Worm (Caenorhabditis elegans) whole organism, L1 larva: Measurements from ENCODE around the gene srj-8.

Experiments
- ama-1 ChIP-seq: fragments of 150-350 bp; optimal IDR thresholded peaks from 2 replicates; lab custom pipeline; 2014
- ceh-82 ChIP-seq, 3 experiments: fragments of 150-350 bp in 1 of 3; sonication (generic microtip) in 2 of 3; optimal IDR thresholded peaks; 2 replicates each; lab custom pipeline; 2014 to 2017; ENCODE audit warnings: missing biosample characterization in 3 of 3, missing genetic modification characterization in 3 of 3
- ceh-90 ChIP-seq: sonication (generic microtip); optimal IDR thresholded peaks from 2 replicates; lab custom pipeline; 2016; ENCODE audit warnings: missing genetic modification characterization, missing compliant biosample characterization
- efl-1 ChIP-seq, 4 experiments: fragments of 150-350 bp; optimal IDR thresholded peaks in 3 of 4; peaks in 1 of 4; 1 replicate in 1 of 4; 2 replicates in 3 of 4; lab custom pipeline; 2014; ENCODE audit warnings: missing biosample characterization in 2 of 4, missing genetic modification characterization in 2 of 4, missing genetic modification reagents in 2 of 4
- elt-3 ChIP-seq, 6 experiments: fragments of 150-350 bp in 1 of 6; sonication (generic microtip); optimal IDR thresholded peaks; 2 replicates each; lab custom pipeline; 2017 to 2018; ENCODE audit warnings: missing biosample characterization in 6 of 6, missing genetic modification characterization in 6 of 6, inconsistent platforms in 1 of 6
- lin-15B ChIP-seq: fragments of 150-350 bp; sonication (generic microtip); optimal IDR thresholded peaks from 3 replicates; lab custom pipeline; 2014; ENCODE audit warnings: missing biosample characterization, missing genetic modification characterization
- lin-35 ChIP-seq, 2 experiments: fragments of 150-350 bp; optimal IDR thresholded peaks; 2 replicates each; lab custom pipeline; 2014; ENCODE audit warnings: missing biosample characterization in 2 of 2, missing genetic modification characterization in 2 of 2, missing genetic modification reagents in 2 of 2
- nhr-237 ChIP-seq: fragments of 150-350 bp; optimal IDR thresholded peaks from 2 replicates; lab custom pipeline; 2014; ENCODE audit warnings: missing biosample characterization, missing genetic modification characterization
- pqm-1 ChIP-seq: sonication (generic microtip); optimal IDR thresholded peaks from 3 replicates; lab custom pipeline; 2017; ENCODE audit warnings: missing biosample characterization, missing genetic modification characterization
- sptf-1 ChIP-seq: fragments of 150-350 bp; optimal IDR thresholded peaks from 2 replicates; lab custom pipeline; 2014; ENCODE audit warnings: missing biosample characterization, missing genetic modification characterization

DNA sequence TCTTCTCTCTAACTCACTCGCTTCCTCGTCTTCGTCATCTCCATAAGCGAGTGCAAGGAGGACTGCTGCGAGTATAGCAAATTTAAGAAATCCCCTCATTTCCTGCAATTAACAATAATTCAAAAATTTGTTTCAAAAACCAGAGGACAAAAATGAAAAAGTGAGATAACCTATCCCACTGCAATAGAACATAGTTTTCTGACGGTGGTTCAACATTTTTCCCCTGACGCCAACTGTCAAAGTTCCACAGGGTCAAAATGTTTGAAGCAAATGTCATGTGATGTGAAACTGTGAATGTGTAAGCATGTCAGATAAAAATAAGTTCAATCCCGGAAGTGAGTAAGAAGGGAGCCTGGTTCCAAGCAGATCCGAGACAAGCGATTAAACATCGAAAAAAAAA, 21.8 kb downstream of the srj-8 start, which contains the start of gene T28A11.19:
- TF ChIP-seq nhr-237 (tag; lab: Kevin White, UChicago) = no peak
- no peak for TF ChIP-seq efl-1 (optimal IDR thresholded peaks at IDR 0.05; lab: Kevin White, UChicago)
- no peak for TF ChIP-seq efl-1 (GFP tag; optimal IDR thresholded peaks at IDR 0.05 in 1 of 2; lab: Kevin White, UChicago)
- no peak for TF ChIP-seq lin-35 (GFP tag; optimal IDR thresholded peaks at IDR 0.05; lab: Kevin White, UChicago)
- TF ChIP-seq ceh-82 (tag; optimal IDR thresholded peaks at IDR 0.05; lab: Kevin White, UChicago) = no peak
- TF ChIP-seq ama-1 (lab: Kevin White, UChicago) = no peak
- no peak for TF ChIP-seq ceh-90 (tag; lab: Kevin White, UChicago)
- TF ChIP-seq lin-15B (tag; lab: Kevin White, UChicago) = no peak
- no peak for TF ChIP-seq sptf-1 (tag; lab: Kevin White, UChicago)
- TF ChIP-seq pqm-1 = no peak
- TF ChIP-seq elt-3 (tag; optimal IDR thresholded peaks at IDR 0.05; lab: Kevin White, UChicago) = no peak
